Worm (Caenorhabditis elegans) whole organism, L4 larva: ENCODE data around the gene Y75B12B.3.

Source experiments
- D1046.2 ChIP-seq: fragments of 200-800 bp; sonication (Bioruptor generic); IDR thresholded peaks from 2 replicates; pipeline ENCODE4 v1.3.6; 2022; ENCODE audit warnings: missing genetic modification characterization, missing compliant biosample characterization
- F10B5.3 ChIP-seq: sonication (generic microtip); optimal IDR thresholded peaks from 2 replicates; lab custom pipeline; 2016; ENCODE audit warnings: mild to moderate bottlenecking, missing genetic modification characterization, missing compliant biosample characterization
- F26F4.8 ChIP-seq: fragments of 200-800 bp; sonication (Bioruptor generic); conservative IDR thresholded peaks from 2 replicates; pipeline ENCODE4 v1.3.6; 2022; ENCODE audit warnings: missing genetic modification characterization, missing compliant biosample characterization
- F44E2.7 ChIP-seq: fragments of 200-800 bp; sonication (Bioruptor generic); IDR thresholded peaks from 2 replicates; pipeline ENCODE4 v2.1.2; 2022; ENCODE audit warnings: missing genetic modification characterization, missing compliant biosample characterization
- F49E8.2 ChIP-seq: sonication (generic microtip); optimal IDR thresholded peaks from 2 replicates; lab custom pipeline; 2016; ENCODE audit warnings: missing compliant biosample characterization, mild to moderate bottlenecking, missing genetic modification characterization, borderline replicate concordance
- R02D3.7 ChIP-seq: fragments of 150-350 bp; sonication (generic microtip); optimal IDR thresholded peaks from 3 replicates; lab custom pipeline; 2014; ENCODE audit warnings: missing biosample characterization, missing genetic modification characterization
- Y5F2A.4 ChIP-seq: fragments of 200-800 bp; sonication (Bioruptor generic); optimal IDR thresholded peaks from 2 replicates; lab custom pipeline; 2018; ENCODE audit warnings: mild to moderate bottlenecking, missing genetic modification characterization, missing compliant biosample characterization
- aly-2 ChIP-seq: sonication (generic microtip); optimal IDR thresholded peaks from 2 replicates; lab custom pipeline; 2018; ENCODE audit warnings: missing biosample characterization, missing genetic modification characterization
- attf-4 ChIP-seq: sonication (generic microtip); optimal IDR thresholded peaks from 3 replicates; lab custom pipeline; 2017; ENCODE audit warnings: missing biosample characterization, missing genetic modification characterization
- ceh-28 ChIP-seq: fragments of 150-350 bp; optimal IDR thresholded peaks from 2 replicates; lab custom pipeline; 2014; ENCODE audit warnings: missing biosample characterization, missing genetic modification reagents, missing genetic modification characterization
- ceh-44 ChIP-seq: fragments of 200-800 bp; sonication (Bioruptor generic); IDR thresholded peaks from 2 replicates; pipeline ENCODE4 v1.3.6; 2022; ENCODE audit warnings: missing genetic modification reagents, missing genetic modification characterization, missing compliant biosample characterization
- ceh-62 ChIP-seq: sonication (generic microtip); optimal IDR thresholded peaks from 2 replicates; lab custom pipeline; 2017; ENCODE audit warnings: missing biosample characterization, missing genetic modification characterization
- daf-16 ChIP-seq, 3 experiments: sonication (generic microtip); optimal IDR thresholded peaks; 2 replicates each; lab custom pipeline; 2016 to 2017; ENCODE audit warnings: missing genetic modification characterization in 3 of 3, missing genetic modification reagents in 3 of 3, mild to moderate bottlenecking in 2 of 3, missing compliant biosample characterization in 2 of 3, missing biosample characterization in 1 of 3, moderate library complexity in 1 of 3
- daf-19 ChIP-seq: fragments of 200-800 bp; sonication (Bioruptor generic); conservative IDR thresholded peaks from 2 replicates; pipeline ENCODE4 v1.3.6; 2022; ENCODE audit warnings: missing genetic modification characterization, missing compliant biosample characterization
- dmd-6 ChIP-seq: fragments of 200-800 bp; sonication (Bioruptor generic); IDR thresholded peaks from 2 replicates; pipeline ENCODE4 v1.3.6; 2022; ENCODE audit warnings: missing genetic modification reagents, missing genetic modification characterization, missing compliant biosample characterization
- dmd-8 ChIP-seq: fragments of 200-800 bp; sonication (Bioruptor generic); IDR thresholded peaks from 2 replicates; pipeline ENCODE4 v1.3.6; 2022; ENCODE audit warnings: missing genetic modification characterization, missing compliant biosample characterization
- dve-1 ChIP-seq: sonication (generic microtip); optimal IDR thresholded peaks from 2 replicates; lab custom pipeline; 2017; ENCODE audit warnings: antibody characterized with exemption, mild to moderate bottlenecking, missing genetic modification characterization, missing compliant biosample characterization; ENCODE audit not compliant: insufficient read depth
- egl-27 ChIP-seq: sonication (generic microtip); optimal IDR thresholded peaks from 3 replicates; lab custom pipeline; 2017; ENCODE audit warnings: missing biosample characterization, missing genetic modification reagents, missing genetic modification characterization
- gei-8 ChIP-seq: fragments of 200-800 bp; sonication (Bioruptor generic); optimal IDR thresholded peaks from 2 replicates; lab custom pipeline; 2018; ENCODE audit warnings: mild to moderate bottlenecking, missing genetic modification characterization, missing compliant biosample characterization
- hif-1 ChIP-seq, 2 experiments: sonication (generic microtip); optimal IDR thresholded peaks; 2 replicates each; lab custom pipeline; 2016 to 2017; ENCODE audit warnings: missing compliant biosample characterization in 2 of 2, missing genetic modification characterization in 2 of 2, missing genetic modification reagents in 2 of 2, missing genotype in 2 of 2, mild to moderate bottlenecking in 1 of 2
- hmg-1.1 ChIP-seq: fragments of 200-800 bp; sonication (Bioruptor generic); IDR thresholded peaks from 2 replicates; pipeline ENCODE4 v1.3.6; 2022; ENCODE audit warnings: missing genetic modification reagents, missing genetic modification characterization, missing compliant biosample characterization
- jun-1 ChIP-seq: fragments of 150-350 bp; optimal IDR thresholded peaks from 2 replicates; lab custom pipeline; 2014; ENCODE audit warnings: missing biosample characterization, missing genetic modification reagents, missing genetic modification characterization
- lin-1 ChIP-seq: fragments of 200-800 bp; sonication (Bioruptor generic); IDR thresholded peaks from 2 replicates; pipeline ENCODE4 v1.3.6; 2022; ENCODE audit warnings: missing genetic modification reagents, missing genetic modification characterization, missing compliant biosample characterization
- lin-29 ChIP-seq: fragments of 200-800 bp; sonication (Bioruptor generic); IDR thresholded peaks from 2 replicates; pipeline ENCODE4 v1.3.6; 2022; ENCODE audit warnings: missing genetic modification reagents, missing genetic modification characterization, missing compliant biosample characterization
- lin-38 ChIP-seq: fragments of 200-800 bp; sonication (Bioruptor generic); IDR thresholded peaks from 2 replicates; pipeline ENCODE4 v1.3.6; 2022; ENCODE audit warnings: missing genetic modification reagents, missing genetic modification characterization, missing compliant biosample characterization
- lin-39 ChIP-seq: fragments of 150-350 bp; optimal IDR thresholded peaks from 2 replicates; lab custom pipeline; 2014; ENCODE audit warnings: missing biosample characterization, missing genetic modification reagents, missing genetic modification characterization
- madf-5 ChIP-seq, 2 experiments: fragments of 200-800 bp; sonication (Bioruptor generic); IDR thresholded peaks; 2 replicates each; pipeline ENCODE4 v1.3.6; 2022; ENCODE audit warnings: missing compliant biosample characterization in 2 of 2, missing genetic modification characterization in 2 of 2
- madf-9 ChIP-seq: fragments of 200-800 bp; sonication (Bioruptor generic); conservative IDR thresholded peaks from 2 replicates; pipeline ENCODE4 v1.3.6; 2022; ENCODE audit warnings: missing genetic modification reagents, missing genetic modification characterization, missing compliant biosample characterization
- mep-1 ChIP-seq: fragments of 150-350 bp; sonication (generic microtip); optimal IDR thresholded peaks from 3 replicates; lab custom pipeline; 2014; ENCODE audit warnings: missing biosample characterization, missing genetic modification characterization
- mes-2 ChIP-seq: sonication (generic microtip); optimal IDR thresholded peaks from 2 replicates; lab custom pipeline; 2016; ENCODE audit warnings: missing genotype, mild to moderate bottlenecking, missing genetic modification characterization, missing compliant biosample characterization; ENCODE audit not compliant: poor library complexity, severe bottlenecking
- nhr-10 ChIP-seq: fragments of 150-350 bp; optimal IDR thresholded peaks from 2 replicates; lab custom pipeline; 2014; ENCODE audit warnings: missing biosample characterization, missing genetic modification characterization
- nhr-102 ChIP-seq: sonication (generic microtip); optimal IDR thresholded peaks from 2 replicates; lab custom pipeline; 2016; ENCODE audit warnings: mild to moderate bottlenecking, missing genetic modification characterization, moderate library complexity, missing compliant biosample characterization
- nhr-11 ChIP-seq: fragments of 150-350 bp; optimal IDR thresholded peaks from 2 replicates; lab custom pipeline; 2014; ENCODE audit warnings: missing biosample characterization, missing genetic modification characterization
- nhr-237 ChIP-seq: sonication (generic microtip); optimal IDR thresholded peaks from 2 replicates; lab custom pipeline; 2017; ENCODE audit warnings: missing biosample characterization, missing genetic modification characterization
- nhr-28 ChIP-seq: fragments of 150-350 bp; optimal IDR thresholded peaks from 2 replicates; lab custom pipeline; 2014; ENCODE audit warnings: missing biosample characterization, missing genetic modification characterization
- nhr-41 ChIP-seq: fragments of 200-800 bp; sonication (Bioruptor generic); IDR thresholded peaks from 2 replicates; pipeline ENCODE4 v1.3.6; 2022; ENCODE audit warnings: missing genetic modification reagents, missing genetic modification characterization, missing compliant biosample characterization
- nhr-42 ChIP-seq: fragments of 200-800 bp; sonication (Bioruptor generic); IDR thresholded peaks from 2 replicates; pipeline ENCODE4 v1.3.6; 2022; ENCODE audit warnings: missing genetic modification characterization, missing compliant biosample characterization
- nhr-76 ChIP-seq: fragments of 150-350 bp; optimal IDR thresholded peaks from 2 replicates; lab custom pipeline; 2014; ENCODE audit warnings: missing biosample characterization, missing genetic modification characterization
- nhr-77 ChIP-seq: fragments of 150-350 bp; optimal IDR thresholded peaks from 2 replicates; lab custom pipeline; 2014; ENCODE audit warnings: missing biosample characterization, missing genetic modification characterization
- pqm-1 ChIP-seq: sonication (generic microtip); optimal IDR thresholded peaks from 2 replicates; lab custom pipeline; 2017; ENCODE audit warnings: missing biosample characterization, missing genetic modification characterization
- snpc-1.2 ChIP-seq: fragments of 200-800 bp; sonication (Bioruptor generic); IDR thresholded peaks from 2 replicates; pipeline ENCODE4 v1.3.6; 2022; ENCODE audit warnings: missing genetic modification reagents, missing genetic modification characterization, missing compliant biosample characterization
- spr-1 ChIP-seq: sonication (generic microtip); optimal IDR thresholded peaks from 2 replicates; lab custom pipeline; 2016; ENCODE audit warnings: mild to moderate bottlenecking, missing genetic modification characterization, missing compliant biosample characterization
- spr-3 ChIP-seq: fragments of 200-800 bp; sonication (Bioruptor generic); optimal IDR thresholded peaks from 2 replicates; lab custom pipeline; 2018; ENCODE audit warnings: mild to moderate bottlenecking, missing genetic modification characterization, missing compliant biosample characterization
- tag-97 ChIP-seq: fragments of 200-800 bp; sonication (Bioruptor generic); IDR thresholded peaks from 2 replicates; pipeline ENCODE4 v1.3.6; 2022; ENCODE audit warnings: missing genetic modification characterization, missing compliant biosample characterization
- unc-62 ChIP-seq, 3 experiments: fragments of 150-350 bp in 1 of 3; sonication (generic microtip); optimal IDR thresholded peaks in 2 of 3; peaks in 1 of 3; 1 replicate in 1 of 3; 2 replicates in 2 of 3; lab custom pipeline; 2014 to 2017; ENCODE audit warnings: missing biosample characterization in 3 of 3, missing genetic modification characterization in 3 of 3, missing genetic modification reagents in 3 of 3, missing genotype in 1 of 3
- vab-7 ChIP-seq: fragments of 200-800 bp; sonication (Bioruptor generic); IDR thresholded peaks from 2 replicates; pipeline ENCODE4 v1.3.6; 2022; ENCODE audit warnings: missing genetic modification reagents, missing genetic modification characterization, missing compliant biosample characterization
- zip-11 ChIP-seq: fragments of 200-800 bp; sonication (Bioruptor generic); IDR thresholded peaks from 2 replicates; pipeline ENCODE4 v1.3.6; 2022; ENCODE audit warnings: missing genetic modification characterization, missing compliant biosample characterization
- ztf-11 ChIP-seq: fragments of 150-350 bp; optimal IDR thresholded peaks from 2 replicates; lab custom pipeline; 2014; ENCODE audit warnings: missing biosample characterization, missing genetic modification characterization
- ztf-7 ChIP-seq: fragments of 150-350 bp; optimal IDR thresholded peaks from 2 replicates; lab custom pipeline; 2014; ENCODE audit warnings: missing biosample characterization, missing genetic modification characterization

Y75B12B.3 gene

ce11 chrV:15139811-15140210 is 46.3 kb downstream of the Y75B12B.3 start:
- TF ChIP-seq F26F4.8 (GFP tag; lab: Robert Waterston, UW) (no peak), D1046.2 (GFP tag; lab: Robert Waterston, UW) (no peak), dve-1 (tag; lab: Kevin White, UChicago) (peak; percentile 12), pqm-1 (tag; lab: Kevin White, UChicago) (peak; percentile 14), daf-16 (GFP tag; optimal IDR thresholded peaks at IDR 0.05; lab: Kevin White, UChicago) (no peak), daf-16 (tag; optimal IDR thresholded peaks at IDR 0.05; lab: Kevin White, UChicago) (peak; percentile 55), nhr-28 (tag; lab: Kevin White, UChicago) (peak; percentile 34), lin-29 (GFP tag; lab: Robert Waterston, UW) (no peak), lin-1 (GFP tag; lab: Robert Waterston, UW) (no peak), mep-1 (tag; lab: Kevin White, UChicago) (no peak), nhr-77 (tag; lab: Kevin White, UChicago) (peak; percentile 55), dmd-6 (GFP tag; lab: Robert Waterston, UW) (no peak), ztf-11 (no peak), egl-27 (tag; lab: Kevin White, UChicago) (no peak), zip-11 (GFP tag; lab: Robert Waterston, UW) (no peak), nhr-11 (tag; lab: Kevin White, UChicago) (no peak), nhr-41 (GFP tag; lab: Robert Waterston, UW) (no peak), hmg-1.1 (GFP tag; lab: Robert Waterston, UW) (no peak)

ce11 chrV:15136772-15137171 is 49.3 kb downstream of the Y75B12B.3 start, which contains the start of gene aipl-1:
Gene aipl-1 (minus strand): TSS chrV:15136801.
- no peak for TF ChIP-seq ztf-7 (tag; lab: Kevin White, UChicago)
- no peak for TF ChIP-seq aly-2 (tag; lab: Kevin White, UChicago)
- peak; percentile 43; the same call in 1 of the 2 replicates for TF ChIP-seq hmg-1.1 (GFP tag; lab: Robert Waterston, UW)
- no peak for TF ChIP-seq spr-3 (GFP tag; lab: Kevin White, UChicago)
- TF ChIP-seq madf-9 (GFP tag; lab: Robert Waterston, UW): 0 out of 2 replicates have a peak, but pooled peaks have one; percentile 11
- TF ChIP-seq ceh-28 (tag; lab: Kevin White, UChicago): no peak
- no peak for TF ChIP-seq nhr-102 (tag; lab: Kevin White, UChicago)
- TF ChIP-seq nhr-41 (GFP tag; lab: Robert Waterston, UW): no peak
- TF ChIP-seq lin-38 (GFP tag; lab: Robert Waterston, UW): peak; percentile 95
- TF ChIP-seq Y5F2A.4: no peak
- TF ChIP-seq R02D3.7 (tag; lab: Kevin White, UChicago): no peak
- no peak for TF ChIP-seq nhr-237 (tag; lab: Kevin White, UChicago)
- TF ChIP-seq unc-62 (GFP tag; optimal IDR thresholded peaks at IDR 0.05 in 1 of 2; lab: Kevin White, UChicago): no peak
- TF ChIP-seq unc-62 (tag; optimal IDR thresholded peaks at IDR 0.05; lab: Kevin White, UChicago): no peak
- TF ChIP-seq F44E2.7 (GFP tag; lab: Robert Waterston, UW): no peak
- no peak for TF ChIP-seq spr-1 (tag; lab: Kevin White, UChicago)
- no peak for TF ChIP-seq ztf-11
- TF ChIP-seq lin-39 (tag; lab: Kevin White, UChicago): no peak
- no peak for TF ChIP-seq mep-1 (tag; lab: Kevin White, UChicago)
- no peak for TF ChIP-seq madf-5 (GFP tag; IDR thresholded peaks at IDR 0.05; lab: Robert Waterston, UW)
- no peak for TF ChIP-seq jun-1 (tag; lab: Kevin White, UChicago)
- TF ChIP-seq mes-2 (tag; lab: Kevin White, UChicago): peak; percentile 94
- TF ChIP-seq gei-8 (GFP tag; lab: Kevin White, UChicago): no peak
- TF ChIP-seq dmd-6 (GFP tag; lab: Robert Waterston, UW): peak; percentile 39; the same call in 1 of the 2 replicates
- no peak for TF ChIP-seq dmd-8
- TF ChIP-seq daf-19: no peak
- no peak for TF ChIP-seq nhr-76
- no peak for TF ChIP-seq F10B5.3 (tag; lab: Kevin White, UChicago)
- no peak for TF ChIP-seq vab-7
- TF ChIP-seq ceh-62: no peak
- TF ChIP-seq tag-97 (GFP tag; lab: Robert Waterston, UW): no peak
- TF ChIP-seq zip-11 (GFP tag; lab: Robert Waterston, UW): no peak
- TF ChIP-seq attf-4 (tag; lab: Kevin White, UChicago): no peak
- no peak for TF ChIP-seq nhr-42 (GFP tag; lab: Robert Waterston, UW)
- peak in 1 of 2 experiments; percentile 72 for TF ChIP-seq hif-1 (tag; optimal IDR thresholded peaks at IDR 0.05; lab: Kevin White, UChicago)
- TF ChIP-seq nhr-10 (tag; lab: Kevin White, UChicago): no peak
- TF ChIP-seq F49E8.2 (tag; lab: Kevin White, UChicago): no peak
- no peak for TF ChIP-seq snpc-1.2
- TF ChIP-seq ceh-44 (GFP tag; lab: Robert Waterston, UW): no peak
